Worm (Caenorhabditis elegans): ENCODE data around the gene rpl-9.

rpl-9 gene

DNA sequence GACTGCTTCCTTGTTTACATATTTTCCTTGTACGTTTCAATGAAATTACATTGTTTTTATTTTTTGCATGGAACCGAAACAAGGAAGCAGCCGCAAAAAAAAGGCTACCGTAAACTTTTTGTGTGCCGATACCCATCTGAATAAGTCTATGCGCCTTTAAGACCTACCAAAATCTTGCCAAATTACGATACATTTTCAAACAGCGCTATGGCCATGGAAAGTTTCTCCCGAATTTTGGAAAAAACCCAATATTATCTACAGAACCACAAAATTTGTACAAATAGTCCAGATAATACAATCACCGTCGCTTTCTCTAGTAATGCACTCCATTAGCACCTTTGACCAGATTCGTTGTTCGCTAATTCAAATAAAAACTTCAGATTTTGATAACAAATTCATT, 905 bp downstream of the rpl-9 start (continued):
- TF ChIP-seq F23B12.7 (tag; optimal IDR thresholded peaks at IDR 0.05; ENCODE audit: insufficient read depth), result no peak
- no peak for TF ChIP-seq nfya-2 (GFP tag; IDR thresholded peaks at IDR 0.05)
- no peak for TF ChIP-seq B0035.1 (tag; optimal IDR thresholded peaks at IDR 0.05)
- TF ChIP-seq rec-8 (tag; optimal IDR thresholded peaks at IDR 0.05), result no peak
- no peak for TF ChIP-seq zim-3 (tag; optimal IDR thresholded peaks at IDR 0.05)
- no peak for TF ChIP-seq egrh-3 (GFP tag; IDR thresholded peaks at IDR 0.05)
- TF ChIP-seq hlh-26 (GFP tag; conservative IDR thresholded peaks at IDR 0.05), result no peak
- no peak for TF ChIP-seq ztf-26 (tag; optimal IDR thresholded peaks at IDR 0.05)
- no peak for TF ChIP-seq mes-4 (tag; optimal IDR thresholded peaks at IDR 0.05)
- TF ChIP-seq athp-1 (tag; optimal IDR thresholded peaks at IDR 0.05), result no peak
- no peak for TF ChIP-seq F10E7.11 (tag; optimal IDR thresholded peaks at IDR 0.05)
- TF ChIP-seq F52B5.7 (tag; optimal IDR thresholded peaks at IDR 0.05), result no peak
- TF ChIP-seq nfya-1 (tag; optimal IDR thresholded peaks at IDR 0.05; ENCODE audit: borderline replicate concordance, insufficient read depth), result no peak
- no peak for TF ChIP-seq C06A6.2 (GFP tag; conservative IDR thresholded peaks at IDR 0.05)
- no peak for TF ChIP-seq F55B11.4 (tag; optimal IDR thresholded peaks at IDR 0.05; ENCODE audit: borderline replicate concordance, insufficient read depth)
- TF ChIP-seq cebp-2 (GFP tag; IDR thresholded peaks at IDR 0.05), result no peak
- TF ChIP-seq die-1 (tag; optimal IDR thresholded peaks at IDR 0.05), result peak; percentile 19
- no peak for TF ChIP-seq lag-1 (GFP tag; IDR thresholded peaks at IDR 0.05)
- TF ChIP-seq F57A8.1 (GFP tag; optimal IDR thresholded peaks at IDR 0.05), result no peak
- no peak for TF ChIP-seq sdz-38 (tag; optimal IDR thresholded peaks at IDR 0.05)
- TF ChIP-seq nfyb-1 (GFP tag; IDR thresholded peaks at IDR 0.05), result no peak
- TF ChIP-seq zfh-2 (GFP tag; conservative IDR thresholded peaks at IDR 0.05), result no peak
- TF ChIP-seq let-607 (tag; optimal IDR thresholded peaks at IDR 0.05), result no peak
- TF ChIP-seq somi-1 (GFP tag; optimal IDR thresholded peaks at IDR 0.05), result no peak
- TF ChIP-seq lin-40 (tag; optimal IDR thresholded peaks at IDR 0.05), result no peak
- no peak for TF ChIP-seq T26A5.8 (tag; optimal IDR thresholded peaks at IDR 0.05)
- TF ChIP-seq attf-5 (GFP tag; optimal IDR thresholded peaks at IDR 0.05), result no peak
- TF ChIP-seq madf-6 (GFP tag; IDR thresholded peaks at IDR 0.05), result peak; percentile 56
- peak; percentile 27; the same call in 1 of the 2 replicates for TF ChIP-seq D2030.7 (GFP tag; IDR thresholded peaks at IDR 0.05)
- no peak for TF ChIP-seq Y79H2A.3 (GFP tag; conservative IDR thresholded peaks at IDR 0.05)
- TF ChIP-seq ceh-100 (GFP tag; IDR thresholded peaks at IDR 0.05), result peak; percentile 20; the same call in 1 of the 2 replicates
- TF ChIP-seq efl-1 (GFP tag; optimal IDR thresholded peaks at IDR 0.05), result no peak
- no peak for TF ChIP-seq ama-1 (optimal IDR thresholded peaks at IDR 0.05)
- no peak for TF ChIP-seq ama-1 (GFP tag; optimal IDR thresholded peaks at IDR 0.05)
- TF ChIP-seq mcd-1 (GFP tag; IDR thresholded peaks at IDR 0.05), result no peak
- TF ChIP-seq ceh-40 (GFP tag; IDR thresholded peaks at IDR 0.05), result no peak
- TF ChIP-seq ZK185.1 (tag; optimal IDR thresholded peaks at IDR 0.05; ENCODE audit: poor library complexity, severe bottlenecking), result no peak
- TF ChIP-seq bed-1 (GFP tag; IDR thresholded peaks at IDR 0.05), result no peak
- no peak for TF ChIP-seq sea-2 (GFP tag; IDR thresholded peaks at IDR 0.05)
- no peak for TF ChIP-seq hsf-1 (GFP tag; IDR thresholded peaks at IDR 0.05)
- TF ChIP-seq lin-54 (GFP tag; optimal IDR thresholded peaks at IDR 0.05), result peak; percentile 49

Measured in whole organism, young adult.